Worm (Caenorhabditis elegans) whole organism, L4 larva: Measurements from ENCODE around the gene F49F1.7.
A peak's percentile ranks its signal among the peaks of the same experiment; 100 is the strongest.

ENCODE experiments used
- F44E2.7 ChIP-seq: fragments of 200-800 bp; sonication (Bioruptor generic); IDR thresholded peaks from 2 replicates; pipeline ENCODE4 v2.1.2; 2022; ENCODE audit warnings: missing genetic modification characterization, missing compliant biosample characterization
- F49E8.2 ChIP-seq: sonication (generic microtip); optimal IDR thresholded peaks from 2 replicates; lab custom pipeline; 2016; ENCODE audit warnings: missing compliant biosample characterization, mild to moderate bottlenecking, missing genetic modification characterization, borderline replicate concordance
- T26A8.4 ChIP-seq: fragments of 200-800 bp; sonication (Bioruptor generic); IDR thresholded peaks from 2 replicates; pipeline ENCODE4 v1.3.6; 2022; ENCODE audit warnings: missing genetic modification characterization, missing compliant biosample characterization
- Y5F2A.4 ChIP-seq: fragments of 200-800 bp; sonication (Bioruptor generic); optimal IDR thresholded peaks from 2 replicates; lab custom pipeline; 2018; ENCODE audit warnings: mild to moderate bottlenecking, missing genetic modification characterization, missing compliant biosample characterization
- ZK337.2 ChIP-seq: fragments of 200-800 bp; sonication (Bioruptor generic); IDR thresholded peaks from 2 replicates; pipeline ENCODE4 v1.3.6; 2022; ENCODE audit warnings: missing genetic modification reagents, missing genetic modification characterization, missing compliant biosample characterization
- ama-1 ChIP-seq: fragments of 150-350 bp; optimal IDR thresholded peaks from 2 replicates; lab custom pipeline; 2014; ENCODE audit warnings: inconsistent platforms, mixed read lengths
- arid-1 ChIP-seq: fragments of 200-800 bp; sonication (Bioruptor generic); conservative IDR thresholded peaks from 2 replicates; pipeline ENCODE4 v1.3.6; 2022; ENCODE audit warnings: missing genetic modification reagents, missing genetic modification characterization, missing compliant biosample characterization
- ceh-20 ChIP-seq: fragments of 200-800 bp; sonication (Bioruptor generic); IDR thresholded peaks from 2 replicates; pipeline ENCODE4 v1.3.6; 2022; ENCODE audit warnings: missing genetic modification reagents, missing genetic modification characterization, missing compliant biosample characterization
- ceh-28 ChIP-seq: fragments of 150-350 bp; optimal IDR thresholded peaks from 2 replicates; lab custom pipeline; 2014; ENCODE audit warnings: missing biosample characterization, missing genetic modification reagents, missing genetic modification characterization
- ceh-32 ChIP-seq: sonication (generic microtip); optimal IDR thresholded peaks from 2 replicates; lab custom pipeline; 2016; ENCODE audit warnings: mild to moderate bottlenecking, missing genetic modification characterization, missing compliant biosample characterization; ENCODE audit not compliant: poor library complexity
- ceh-44 ChIP-seq: fragments of 200-800 bp; sonication (Bioruptor generic); IDR thresholded peaks from 2 replicates; pipeline ENCODE4 v1.3.6; 2022; ENCODE audit warnings: missing genetic modification reagents, missing genetic modification characterization, missing compliant biosample characterization
- cey-2 ChIP-seq: sonication (generic microtip); optimal IDR thresholded peaks from 3 replicates; lab custom pipeline; 2017; ENCODE audit warnings: missing genetic modification characterization, mild to moderate bottlenecking, missing compliant biosample characterization, antibody characterized with exemption, borderline replicate concordance; ENCODE audit not compliant: insufficient read depth
- daf-12 ChIP-seq: fragments of 150-350 bp; optimal IDR thresholded peaks from 2 replicates; lab custom pipeline; 2014; ENCODE audit warnings: missing biosample characterization, missing genetic modification reagents, missing genetic modification characterization
- daf-16 ChIP-seq, 3 experiments: sonication (generic microtip); optimal IDR thresholded peaks; 2 replicates each; lab custom pipeline; 2016 to 2017; ENCODE audit warnings: missing genetic modification characterization in 3 of 3, missing genetic modification reagents in 3 of 3, mild to moderate bottlenecking in 2 of 3, missing compliant biosample characterization in 2 of 3, missing biosample characterization in 1 of 3, moderate library complexity in 1 of 3
- dmd-6 ChIP-seq: fragments of 200-800 bp; sonication (Bioruptor generic); IDR thresholded peaks from 2 replicates; pipeline ENCODE4 v1.3.6; 2022; ENCODE audit warnings: missing genetic modification reagents, missing genetic modification characterization, missing compliant biosample characterization
- dpl-1 ChIP-seq: fragments of 150-350 bp; optimal IDR thresholded peaks from 2 replicates; lab custom pipeline; 2014; ENCODE audit warnings: missing biosample characterization, missing genetic modification reagents, missing genetic modification characterization
- egl-27 ChIP-seq: sonication (generic microtip); optimal IDR thresholded peaks from 3 replicates; lab custom pipeline; 2017; ENCODE audit warnings: missing biosample characterization, missing genetic modification reagents, missing genetic modification characterization
- egl-43 ChIP-seq: fragments of 200-800 bp; sonication (Bioruptor generic); IDR thresholded peaks from 2 replicates; pipeline ENCODE4 v1.3.6; 2022; ENCODE audit warnings: missing genetic modification reagents, missing genetic modification characterization, missing compliant biosample characterization
- hif-1 ChIP-seq, 2 experiments: sonication (generic microtip); optimal IDR thresholded peaks; 2 replicates each; lab custom pipeline; 2016 to 2017; ENCODE audit warnings: missing compliant biosample characterization in 2 of 2, missing genetic modification characterization in 2 of 2, missing genetic modification reagents in 2 of 2, missing genotype in 2 of 2, mild to moderate bottlenecking in 1 of 2
- hlh-11 ChIP-seq: fragments of 200-800 bp; sonication (Bioruptor generic); optimal IDR thresholded peaks from 2 replicates; lab custom pipeline; 2018; ENCODE audit warnings: mild to moderate bottlenecking, missing genetic modification characterization, missing compliant biosample characterization
- hmg-1.1 ChIP-seq: fragments of 200-800 bp; sonication (Bioruptor generic); IDR thresholded peaks from 2 replicates; pipeline ENCODE4 v1.3.6; 2022; ENCODE audit warnings: missing genetic modification reagents, missing genetic modification characterization, missing compliant biosample characterization
- lir-3 ChIP-seq: sonication (generic microtip); optimal IDR thresholded peaks from 2 replicates; lab custom pipeline; 2016; ENCODE audit warnings: mild to moderate bottlenecking, missing genetic modification characterization, missing compliant biosample characterization
- mdt-29 ChIP-seq: fragments of 200-800 bp; sonication (Bioruptor generic); IDR thresholded peaks from 2 replicates; pipeline ENCODE4 v1.3.6; 2022; ENCODE audit warnings: missing genetic modification reagents, missing genetic modification characterization, missing compliant biosample characterization
- mep-1 ChIP-seq: fragments of 150-350 bp; sonication (generic microtip); optimal IDR thresholded peaks from 3 replicates; lab custom pipeline; 2014; ENCODE audit warnings: missing biosample characterization, missing genetic modification characterization
- mxl-2 ChIP-seq: fragments of 200-800 bp; sonication (Bioruptor generic); conservative IDR thresholded peaks from 2 replicates; pipeline ENCODE4 v1.3.6; 2022; ENCODE audit warnings: missing genetic modification reagents, missing genetic modification characterization, missing compliant biosample characterization
- nhr-111 ChIP-seq: fragments of 200-800 bp; sonication (Bioruptor generic); optimal IDR thresholded peaks from 2 replicates; lab custom pipeline; 2018; ENCODE audit warnings: mild to moderate bottlenecking, missing genetic modification characterization, missing compliant biosample characterization
- nhr-41 ChIP-seq: fragments of 200-800 bp; sonication (Bioruptor generic); IDR thresholded peaks from 2 replicates; pipeline ENCODE4 v1.3.6; 2022; ENCODE audit warnings: missing genetic modification reagents, missing genetic modification characterization, missing compliant biosample characterization
- php-3 ChIP-seq: fragments of 200-800 bp; sonication (Bioruptor generic); IDR thresholded peaks from 2 replicates; pipeline ENCODE4 v1.3.6; 2022; ENCODE audit warnings: missing genetic modification reagents, missing genetic modification characterization, missing compliant biosample characterization
- pqm-1 ChIP-seq: sonication (generic microtip); optimal IDR thresholded peaks from 2 replicates; lab custom pipeline; 2017; ENCODE audit warnings: missing biosample characterization, missing genetic modification characterization
- rbr-2 ChIP-seq: sonication (generic microtip); optimal IDR thresholded peaks from 2 replicates; lab custom pipeline; 2016; ENCODE audit warnings: missing genotype, missing genetic modification characterization, missing compliant biosample characterization
- snpc-1.2 ChIP-seq: fragments of 200-800 bp; sonication (Bioruptor generic); IDR thresholded peaks from 2 replicates; pipeline ENCODE4 v1.3.6; 2022; ENCODE audit warnings: missing genetic modification reagents, missing genetic modification characterization, missing compliant biosample characterization
- spr-3 ChIP-seq: fragments of 200-800 bp; sonication (Bioruptor generic); optimal IDR thresholded peaks from 2 replicates; lab custom pipeline; 2018; ENCODE audit warnings: mild to moderate bottlenecking, missing genetic modification characterization, missing compliant biosample characterization
- tag-97 ChIP-seq: fragments of 200-800 bp; sonication (Bioruptor generic); IDR thresholded peaks from 2 replicates; pipeline ENCODE4 v1.3.6; 2022; ENCODE audit warnings: missing genetic modification characterization, missing compliant biosample characterization
- unc-130 ChIP-seq: sonication (generic microtip); optimal IDR thresholded peaks from 2 replicates; lab custom pipeline; 2016; ENCODE audit warnings: missing genetic modification reagents, missing genetic modification characterization, missing compliant biosample characterization
- unc-62 ChIP-seq, 3 experiments: fragments of 150-350 bp in 1 of 3; sonication (generic microtip); optimal IDR thresholded peaks in 2 of 3; peaks in 1 of 3; 1 replicate in 1 of 3; 2 replicates in 2 of 3; lab custom pipeline; 2014 to 2017; ENCODE audit warnings: missing biosample characterization in 3 of 3, missing genetic modification characterization in 3 of 3, missing genetic modification reagents in 3 of 3, missing genotype in 1 of 3
- vab-7 ChIP-seq: fragments of 200-800 bp; sonication (Bioruptor generic); IDR thresholded peaks from 2 replicates; pipeline ENCODE4 v1.3.6; 2022; ENCODE audit warnings: missing genetic modification reagents, missing genetic modification characterization, missing compliant biosample characterization
- zfp-2 ChIP-seq: sonication (generic microtip); optimal IDR thresholded peaks from 2 replicates; lab custom pipeline; 2016; ENCODE audit warnings: mild to moderate bottlenecking, missing genetic modification characterization, missing compliant biosample characterization
- zfp-3 ChIP-seq: fragments of 200-800 bp; sonication (Bioruptor generic); conservative IDR thresholded peaks from 2 replicates; pipeline ENCODE4 v1.3.6; 2022; ENCODE audit warnings: missing genetic modification reagents, missing genetic modification characterization, missing compliant biosample characterization

The F49F1.7 gene

DNA sequence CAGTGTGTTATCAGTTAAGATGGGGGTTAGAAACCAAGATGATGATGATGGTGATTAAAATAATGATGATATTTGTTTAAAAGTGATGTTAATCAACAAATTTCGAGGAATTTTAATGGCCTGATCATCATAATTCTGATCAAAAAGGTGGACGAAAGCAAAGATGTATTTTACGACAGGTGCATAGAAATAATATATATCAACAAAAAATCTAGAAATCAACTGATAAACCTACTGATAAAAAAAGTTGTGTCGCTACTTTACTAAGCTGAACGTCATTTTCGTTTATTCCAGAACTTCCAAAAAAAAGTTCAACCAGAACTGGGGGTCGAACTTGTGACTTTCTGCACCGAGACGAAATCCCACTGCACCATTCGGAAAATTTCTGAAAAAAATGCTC lies 2.5 kb downstream of the F49F1.7 start, which contains the start of gene mul-1 (continued):
- TF ChIP-seq ceh-28 (tag; lab: Kevin White, UChicago) (no peak), daf-12 (tag; lab: Kevin White, UChicago) (no peak), hif-1 (tag; optimal IDR thresholded peaks at IDR 0.05; lab: Kevin White, UChicago) (no peak), dpl-1 (GFP tag; lab: Kevin White, UChicago) (no peak), ama-1 (lab: Kevin White, UChicago) (no peak), ceh-32 (tag; lab: Kevin White, UChicago) (no peak), F49E8.2 (no peak), zfp-3 (GFP tag; lab: Robert Waterston, UW) (no peak), arid-1 (GFP tag; lab: Robert Waterston, UW) (no peak), unc-62 (GFP tag; optimal IDR thresholded peaks at IDR 0.05 in 1 of 2; lab: Kevin White, UChicago) (peak in 1 of 2 experiments; percentile 8), unc-62 (tag; optimal IDR thresholded peaks at IDR 0.05; lab: Kevin White, UChicago) (no peak), vab-7 (GFP tag; lab: Robert Waterston, UW) (no peak), ZK337.2 (GFP tag; lab: Robert Waterston, UW) (no peak), daf-16 (GFP tag; optimal IDR thresholded peaks at IDR 0.05; lab: Kevin White, UChicago) (no peak), daf-16 (tag; optimal IDR thresholded peaks at IDR 0.05; lab: Kevin White, UChicago) (peak; percentile 42)

DNA sequence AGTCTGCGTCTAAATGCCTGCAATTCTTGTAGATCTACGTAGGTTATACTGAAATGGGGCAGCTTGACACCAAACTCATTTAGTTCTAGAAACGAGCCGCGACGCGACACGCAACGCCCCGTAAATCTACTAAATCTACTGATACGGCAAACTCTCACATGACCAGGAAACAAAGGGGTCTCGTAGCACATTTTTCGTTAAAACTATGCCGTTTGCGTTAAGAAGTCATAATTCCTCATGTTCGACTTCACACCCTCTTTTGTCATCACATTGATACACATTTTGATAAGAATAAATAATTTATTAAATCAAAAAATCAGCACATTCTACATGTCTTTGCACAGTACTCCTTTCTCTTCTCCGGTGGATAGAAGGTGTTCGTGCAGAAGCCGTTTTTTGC lies 4.5 kb downstream of the F49F1.7 start:
- TF ChIP-seq Y5F2A.4 (GFP tag; lab: Kevin White, UChicago) (no peak), tag-97 (no peak), zfp-2 (tag; lab: Kevin White, UChicago) (no peak), dmd-6 (GFP tag; lab: Robert Waterston, UW) (peak; percentile 23; the same call in 1 of the 2 replicates), T26A8.4 (GFP tag; lab: Robert Waterston, UW) (no peak), arid-1 (GFP tag; lab: Robert Waterston, UW) (no peak), mep-1 (no peak), nhr-111 (no peak), ama-1 (lab: Kevin White, UChicago) (no peak), hlh-11 (tag; lab: Kevin White, UChicago) (peak; percentile 28), snpc-1.2 (GFP tag; lab: Robert Waterston, UW) (no peak), ZK337.2 (GFP tag; lab: Robert Waterston, UW) (no peak), lir-3 (no peak), pqm-1 (tag; lab: Kevin White, UChicago) (peak; percentile 43), F44E2.7 (GFP tag; lab: Robert Waterston, UW) (no peak), hif-1 (tag; optimal IDR thresholded peaks at IDR 0.05; lab: Kevin White, UChicago) (no peak)

DNA sequence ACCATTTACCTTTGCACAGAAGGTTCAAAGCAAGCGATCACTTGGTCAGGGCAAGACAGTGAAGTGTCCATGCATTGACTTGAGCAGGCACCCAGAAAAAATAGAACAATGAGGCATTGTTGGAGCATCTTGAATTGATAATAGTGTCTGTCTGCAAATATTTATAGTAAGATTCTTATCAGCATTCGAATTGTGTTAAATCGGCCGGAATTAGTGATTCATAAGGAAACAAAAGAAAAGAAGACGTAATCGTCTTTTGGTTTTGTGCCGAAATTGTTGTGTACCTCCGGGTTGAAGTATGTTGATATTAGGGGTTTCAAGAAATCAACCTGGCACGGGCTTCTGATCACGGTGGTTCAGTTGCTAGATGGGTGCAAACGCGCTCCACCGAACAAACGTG lies 5.3 kb downstream of the F49F1.7 start, which contains the start of gene F49F1.5:
TSS of gene F49F1.5 (minus strand) at position 153 of the 400 bp plus-strand sequence.
- TF ChIP-seq hmg-1.1 (GFP tag; lab: Robert Waterston, UW) (no peak), F44E2.7 (GFP tag; lab: Robert Waterston, UW) (no peak), php-3 (GFP tag; lab: Robert Waterston, UW) (no peak), cey-2 (tag; lab: Kevin White, UChicago) (no peak), ceh-20 (GFP tag; lab: Robert Waterston, UW) (no peak), mxl-2 (GFP tag; lab: Robert Waterston, UW) (no peak), spr-3 (GFP tag; lab: Kevin White, UChicago) (no peak), egl-43 (GFP tag; lab: Robert Waterston, UW) (no peak), ceh-32 (tag; lab: Kevin White, UChicago) (no peak), rbr-2 (tag; lab: Kevin White, UChicago) (no peak), mep-1 (no peak), nhr-41 (GFP tag; lab: Robert Waterston, UW) (no peak), mdt-29 (GFP tag; lab: Robert Waterston, UW) (no peak), egl-27 (no peak), unc-130 (no peak), ceh-44 (GFP tag; lab: Robert Waterston, UW) (no peak)
